Worm (Caenorhabditis elegans) whole organism, L1 larva: ENCODE measurements around the gene mlc-5.

Experiments used
- C04F5.9 ChIP-seq: sonication (generic microtip); optimal IDR thresholded peaks from 2 replicates; lab custom pipeline; 2016; ENCODE audit warnings: missing genetic modification characterization, missing compliant biosample characterization
- C16A3.4 ChIP-seq: fragments of 150-350 bp; optimal IDR thresholded peaks from 2 replicates; lab custom pipeline; 2014; ENCODE audit warnings: missing biosample characterization, missing genetic modification characterization
- F16B12.6 ChIP-seq: fragments of 150-350 bp; optimal IDR thresholded peaks from 2 replicates; lab custom pipeline; 2014; ENCODE audit warnings: missing biosample characterization, missing genetic modification characterization
- aha-1 ChIP-seq: fragments of 150-350 bp; optimal IDR thresholded peaks from 2 replicates; lab custom pipeline; 2014; ENCODE audit warnings: missing biosample characterization, missing genetic modification characterization
- ceh-8 ChIP-seq: fragments of 200-800 bp; sonication (Bioruptor generic); optimal IDR thresholded peaks from 2 replicates; lab custom pipeline; 2018; ENCODE audit warnings: mild to moderate bottlenecking, missing genetic modification characterization, moderate library complexity, missing compliant biosample characterization
- ces-1 ChIP-seq: fragments of 150-350 bp; optimal IDR thresholded peaks from 2 replicates; lab custom pipeline; 2014; ENCODE audit warnings: missing biosample characterization, missing genetic modification reagents, missing genetic modification characterization
- dpl-1 ChIP-seq, 3 experiments: fragments of 150-350 bp in 2 of 3; sonication (generic microtip) in 1 of 3; optimal IDR thresholded peaks; 2 replicates each; lab custom pipeline; 2014 to 2017; ENCODE audit warnings: missing biosample characterization in 3 of 3, missing genetic modification characterization in 3 of 3, missing genetic modification reagents in 3 of 3
- elt-2 ChIP-seq: sonication (generic microtip); optimal IDR thresholded peaks from 2 replicates; lab custom pipeline; 2016; ENCODE audit warnings: missing genetic modification characterization, mild to moderate bottlenecking, inconsistent platforms, missing compliant biosample characterization, missing genetic modification reagents
- ets-5 ChIP-seq: fragments of 200-800 bp; sonication (Bioruptor generic); IDR thresholded peaks from 2 replicates; pipeline ENCODE4 v1.3.6; 2022; ENCODE audit warnings: missing genetic modification characterization, missing compliant biosample characterization
- fkh-4 ChIP-seq: sonication (generic microtip); optimal IDR thresholded peaks from 2 replicates; lab custom pipeline; 2016; ENCODE audit warnings: missing compliant biosample characterization, missing genetic modification characterization, borderline replicate concordance
- fkh-8 ChIP-seq: sonication (generic microtip); optimal IDR thresholded peaks from 2 replicates; lab custom pipeline; 2016; ENCODE audit warnings: mild to moderate bottlenecking, missing genetic modification characterization, missing compliant biosample characterization
- grh-1 ChIP-seq: fragments of 200-800 bp; sonication (Bioruptor generic); IDR thresholded peaks from 2 replicates; pipeline ENCODE4 v1.3.6; 2022; ENCODE audit warnings: missing genetic modification reagents, missing genetic modification characterization, missing compliant biosample characterization
- hlh-17 ChIP-seq: fragments of 200-800 bp; sonication (Bioruptor generic); optimal IDR thresholded peaks from 2 replicates; lab custom pipeline; 2018; ENCODE audit warnings: missing genetic modification characterization, mild to moderate bottlenecking, missing compliant biosample characterization, moderate library complexity, borderline replicate concordance
- isw-1 ChIP-seq: fragments of 200-800 bp; sonication (Bioruptor generic); IDR thresholded peaks from 2 replicates; pipeline ENCODE4 v1.3.6; 2022; ENCODE audit warnings: missing genetic modification characterization, missing compliant biosample characterization
- lin-14 ChIP-seq: fragments of 200-800 bp; sonication (Bioruptor generic); optimal IDR thresholded peaks from 2 replicates; lab custom pipeline; 2018; ENCODE audit warnings: mild to moderate bottlenecking, missing genetic modification characterization, moderate library complexity, missing compliant biosample characterization
- lin-35 ChIP-seq, 2 experiments: fragments of 150-350 bp; optimal IDR thresholded peaks; 2 replicates each; lab custom pipeline; 2014; ENCODE audit warnings: missing biosample characterization in 2 of 2, missing genetic modification characterization in 2 of 2, missing genetic modification reagents in 2 of 2
- lin-39 ChIP-seq: fragments of 150-350 bp; optimal IDR thresholded peaks from 2 replicates; lab custom pipeline; 2014; ENCODE audit warnings: missing biosample characterization, missing genetic modification reagents, missing genetic modification characterization
- mdl-1 ChIP-seq, 2 experiments: fragments of 150-350 bp; optimal IDR thresholded peaks; 2 replicates each; lab custom pipeline; 2014 to 2017; ENCODE audit warnings: missing biosample characterization in 2 of 2, missing genetic modification characterization in 2 of 2, inconsistent platforms in 1 of 2
- mef-2 ChIP-seq: fragments of 150-350 bp; optimal IDR thresholded peaks from 2 replicates; lab custom pipeline; 2014; ENCODE audit warnings: missing biosample characterization, missing genetic modification characterization
- nhr-11 ChIP-seq: fragments of 150-350 bp; optimal IDR thresholded peaks from 2 replicates; lab custom pipeline; 2014; ENCODE audit warnings: missing biosample characterization, missing genetic modification characterization
- nhr-12 ChIP-seq: sonication (generic microtip); optimal IDR thresholded peaks from 2 replicates; lab custom pipeline; 2017; ENCODE audit warnings: missing biosample characterization, missing genetic modification characterization
- nhr-20 ChIP-seq: sonication (generic microtip); optimal IDR thresholded peaks from 2 replicates; lab custom pipeline; 2016; ENCODE audit warnings: mild to moderate bottlenecking, missing genetic modification characterization, missing compliant biosample characterization
- nhr-237 ChIP-seq: fragments of 150-350 bp; optimal IDR thresholded peaks from 2 replicates; lab custom pipeline; 2014; ENCODE audit warnings: missing biosample characterization, missing genetic modification characterization
- nhr-47 ChIP-seq: sonication (generic microtip); optimal IDR thresholded peaks from 2 replicates; lab custom pipeline; 2016; ENCODE audit warnings: mild to moderate bottlenecking, missing genetic modification characterization, moderate library complexity, missing compliant biosample characterization
- nhr-71 ChIP-seq: sonication (generic microtip); optimal IDR thresholded peaks from 2 replicates; lab custom pipeline; 2016; ENCODE audit warnings: mild to moderate bottlenecking, missing genetic modification characterization, moderate library complexity, missing compliant biosample characterization
- nhr-76 ChIP-seq: sonication (generic microtip); optimal IDR thresholded peaks from 2 replicates; lab custom pipeline; 2017; ENCODE audit warnings: missing biosample characterization, missing genetic modification characterization
- nhr-77 ChIP-seq: fragments of 150-350 bp; optimal IDR thresholded peaks from 2 replicates; lab custom pipeline; 2014; ENCODE audit warnings: missing biosample characterization, missing genetic modification characterization
- nhr-84 ChIP-seq: sonication (generic microtip); optimal IDR thresholded peaks from 2 replicates; lab custom pipeline; 2017; ENCODE audit warnings: missing biosample characterization, missing genetic modification characterization
- nhr-90 ChIP-seq: sonication (generic microtip); optimal IDR thresholded peaks from 2 replicates; lab custom pipeline; 2016; ENCODE audit warnings: mild to moderate bottlenecking, missing genetic modification characterization, missing compliant biosample characterization; ENCODE audit not compliant: poor library complexity
- pax-3 ChIP-seq: fragments of 200-800 bp; sonication (Bioruptor generic); optimal IDR thresholded peaks from 2 replicates; lab custom pipeline; 2018; ENCODE audit warnings: mild to moderate bottlenecking, missing genetic modification characterization, moderate library complexity, missing compliant biosample characterization
- pqm-1 ChIP-seq: sonication (generic microtip); optimal IDR thresholded peaks from 3 replicates; lab custom pipeline; 2017; ENCODE audit warnings: missing biosample characterization, missing genetic modification characterization
- rnt-1 ChIP-seq: sonication (generic microtip); optimal IDR thresholded peaks from 2 replicates; lab custom pipeline; 2016; ENCODE audit warnings: mild to moderate bottlenecking, missing genetic modification characterization, moderate library complexity, missing compliant biosample characterization
- skn-1 ChIP-seq: fragments of 150-350 bp; optimal IDR thresholded peaks from 2 replicates; lab custom pipeline; 2014; ENCODE audit warnings: missing biosample characterization, missing genetic modification characterization
- snpc-4 ChIP-seq: fragments of 150-350 bp; optimal IDR thresholded peaks from 2 replicates; lab custom pipeline; 2014; ENCODE audit warnings: missing biosample characterization, missing genetic modification characterization
- sptf-1 ChIP-seq: fragments of 150-350 bp; optimal IDR thresholded peaks from 2 replicates; lab custom pipeline; 2014; ENCODE audit warnings: missing biosample characterization, missing genetic modification characterization
- sup-37 ChIP-seq: fragments of 200-800 bp; sonication (Bioruptor generic); optimal IDR thresholded peaks from 2 replicates; lab custom pipeline; 2018; ENCODE audit warnings: mild to moderate bottlenecking, missing genetic modification characterization, missing compliant biosample characterization
- tlp-1 ChIP-seq: fragments of 150-350 bp; optimal IDR thresholded peaks from 2 replicates; lab custom pipeline; 2014; ENCODE audit warnings: missing biosample characterization, missing genetic modification characterization
- unc-130 ChIP-seq: fragments of 150-350 bp; optimal IDR thresholded peaks from 2 replicates; lab custom pipeline; 2017; ENCODE audit warnings: missing biosample characterization, missing genetic modification characterization, inconsistent platforms
- unc-62 ChIP-seq: fragments of 150-350 bp; optimal IDR thresholded peaks from 2 replicates; lab custom pipeline; 2014; ENCODE audit warnings: missing biosample characterization, missing genetic modification reagents, missing genetic modification characterization
- unc-86 ChIP-seq: sonication (generic microtip); optimal IDR thresholded peaks from 2 replicates; lab custom pipeline; 2016; ENCODE audit warnings: missing genetic modification characterization, missing compliant biosample characterization
- xbp-1 ChIP-seq: sonication (generic microtip); optimal IDR thresholded peaks from 2 replicates; lab custom pipeline; 2016; ENCODE audit warnings: missing genetic modification characterization, missing compliant biosample characterization
- zag-1 ChIP-seq: fragments of 150-350 bp; optimal IDR thresholded peaks from 2 replicates; lab custom pipeline; 2014; ENCODE audit warnings: missing biosample characterization, missing genetic modification characterization
- ztf-4 ChIP-seq: fragments of 150-350 bp; optimal IDR thresholded peaks from 2 replicates; lab custom pipeline; 2014; ENCODE audit warnings: missing biosample characterization, missing genetic modification characterization

The mlc-5 gene

ce11 chrIII:13607833-13608232 is 15.3 kb upstream of the mlc-5 start, which contains the start of gene shpk-1:
Gene shpk-1 (plus strand): TSS chrIII:13608020.
- no peak for TF ChIP-seq mef-2 (tag; lab: Kevin White, UChicago)
- peak; percentile 10 for TF ChIP-seq nhr-71 (tag; lab: Kevin White, UChicago)
- TF ChIP-seq elt-2: peak; percentile 89
- TF ChIP-seq nhr-84 (tag; lab: Kevin White, UChicago): no peak
- no peak for TF ChIP-seq nhr-12 (tag; lab: Kevin White, UChicago)
- no peak for TF ChIP-seq pax-3 (tag; lab: Kevin White, UChicago)
- TF ChIP-seq nhr-20 (tag; lab: Kevin White, UChicago): peak; percentile 12
- TF ChIP-seq lin-35 (GFP tag; optimal IDR thresholded peaks at IDR 0.05; lab: Kevin White, UChicago): peak in 1 of 2 experiments; percentile 26
- no peak for TF ChIP-seq aha-1 (tag; lab: Kevin White, UChicago)
- TF ChIP-seq dpl-1 (GFP tag; optimal IDR thresholded peaks at IDR 0.05; lab: Kevin White, UChicago): no peak
- TF ChIP-seq pqm-1 (tag; lab: Kevin White, UChicago): peak; percentile 58

- no peak for TF ChIP-seq xbp-1 (tag; lab: Kevin White, UChicago)
- no peak for TF ChIP-seq lin-14 (GFP tag; lab: Kevin White, UChicago)
- TF ChIP-seq nhr-71 (tag; lab: Kevin White, UChicago): no peak
- no peak for TF ChIP-seq grh-1 (GFP tag; lab: Robert Waterston, UW)
- TF ChIP-seq zag-1 (tag; lab: Kevin White, UChicago): no peak
- no peak for TF ChIP-seq sptf-1 (tag; lab: Kevin White, UChicago)
- TF ChIP-seq nhr-77 (tag; lab: Kevin White, UChicago): no peak
- TF ChIP-seq tlp-1 (tag; lab: Kevin White, UChicago): no peak
- no peak for TF ChIP-seq nhr-11 (tag; lab: Kevin White, UChicago)
- no peak for TF ChIP-seq lin-39 (tag; lab: Kevin White, UChicago)
- TF ChIP-seq ceh-8 (GFP tag; lab: Kevin White, UChicago): no peak
- no peak for TF ChIP-seq C04F5.9
- no peak for TF ChIP-seq sup-37 (GFP tag; lab: Kevin White, UChicago)
- no peak for TF ChIP-seq unc-62
- no peak for TF ChIP-seq hlh-17 (GFP tag; lab: Kevin White, UChicago)
- TF ChIP-seq, all 84 proteins: peak for 0
These were observed 8.9 kb upstream of the mlc-5 start for ce11 chrIII:13614206-13614605.

ce11 chrIII:13614751-13615150 is 8.4 kb upstream of the mlc-5 start:
- no peak for TF ChIP-seq C04F5.9
- TF ChIP-seq nhr-90 (tag; lab: Kevin White, UChicago): no peak
- TF ChIP-seq hlh-17 (GFP tag; lab: Kevin White, UChicago): no peak
- no peak for TF ChIP-seq F16B12.6 (tag; lab: Kevin White, UChicago)
- no peak for TF ChIP-seq ets-5 (GFP tag; lab: Robert Waterston, UW)
- TF ChIP-seq C16A3.4: no peak
- TF ChIP-seq ztf-4 (tag; lab: Kevin White, UChicago): no peak
- no peak for TF ChIP-seq fkh-8
- no peak for TF ChIP-seq skn-1 (tag; lab: Kevin White, UChicago)
- no peak for TF ChIP-seq nhr-71 (tag; lab: Kevin White, UChicago)
- no peak for TF ChIP-seq nhr-47 (tag; lab: Kevin White, UChicago)
- TF ChIP-seq lin-35 (GFP tag; optimal IDR thresholded peaks at IDR 0.05; lab: Kevin White, UChicago): no peak
- no peak for TF ChIP-seq unc-86 (tag; lab: Kevin White, UChicago)

- TF ChIP-seq nhr-76 (tag; lab: Kevin White, UChicago): no peak
- TF ChIP-seq ces-1: no peak
- TF ChIP-seq rnt-1 (tag; lab: Kevin White, UChicago): no peak
- no peak for TF ChIP-seq lin-39 (tag; lab: Kevin White, UChicago)
- TF ChIP-seq fkh-4: no peak
- TF ChIP-seq mdl-1 (tag; optimal IDR thresholded peaks at IDR 0.05; lab: Kevin White, UChicago): no peak
- no peak for TF ChIP-seq snpc-4 (tag; lab: Kevin White, UChicago)
- no peak for TF ChIP-seq unc-130
- TF ChIP-seq isw-1 (GFP tag; lab: Robert Waterston, UW): no peak
- TF ChIP-seq nhr-237 (tag; lab: Kevin White, UChicago): no peak
These were observed 7.6 kb upstream of the mlc-5 start for ce11 chrIII:13615530-13615929.
